Fruit fly (Drosophila melanogaster) whole organism, pupa: ENCODE data around the gene CG46280.

ENCODE experiments used
- CG10348 ChIP-seq: fragments of 200-800 bp; sonication (Bioruptor generic); IDR thresholded peaks from 2 replicates; pipeline ENCODE4 v1.3.6; 2022; ENCODE audit warnings: missing biosample characterization, missing genetic modification characterization
- CG12605 ChIP-seq: fragments of 200-800 bp; sonication (Bioruptor generic); IDR thresholded peaks from 2 replicates; pipeline ENCODE4 v1.3.6; 2022; ENCODE audit warnings: missing biosample characterization, missing genetic modification characterization
- CG13204 ChIP-seq: fragments of 200-800 bp; sonication (Bioruptor generic); optimal IDR thresholded peaks from 2 replicates; lab custom pipeline; 2018; ENCODE audit warnings: missing biosample characterization, mild to moderate bottlenecking, missing genetic modification characterization, moderate library complexity
- CG14655 ChIP-seq: fragments of 200-800 bp; sonication (Bioruptor generic); optimal IDR thresholded peaks from 3 replicates; lab custom pipeline; 2017; ENCODE audit warnings: mild to moderate bottlenecking, missing biosample characterization, missing genetic modification reagents, missing genetic modification characterization
- CG15710 ChIP-seq: fragments of 200-800 bp; sonication (Bioruptor generic); optimal IDR thresholded peaks from 2 replicates; lab custom pipeline; 2018; ENCODE audit warnings: missing biosample characterization, mild to moderate bottlenecking, missing genetic modification characterization, moderate library complexity
- CG17806 ChIP-seq: fragments of 200-800 bp; sonication (Bioruptor generic); optimal IDR thresholded peaks from 2 replicates; lab custom pipeline; 2018; ENCODE audit warnings: missing biosample characterization, mild to moderate bottlenecking, missing genetic modification characterization, moderate library complexity
- CG32121 ChIP-seq: fragments of 200-800 bp; sonication (Bioruptor generic); IDR thresholded peaks from 2 replicates; pipeline ENCODE4 v1.3.6; 2022; ENCODE audit warnings: missing biosample characterization, missing genetic modification characterization
- CG34367 ChIP-seq: fragments of 200-800 bp; sonication (Bioruptor generic); optimal IDR thresholded peaks from 2 replicates; lab custom pipeline; 2018; ENCODE audit warnings: missing biosample characterization, mild to moderate bottlenecking, missing genetic modification characterization
- CG4496 ChIP-seq: fragments of 200-800 bp; sonication (Bioruptor generic); IDR thresholded peaks from 3 replicates; pipeline ENCODE4 v1.3.6; 2022; ENCODE audit warnings: missing biosample characterization, missing genetic modification characterization
- CG8159 ChIP-seq: fragments of 200-800 bp; sonication (Bioruptor generic); optimal IDR thresholded peaks from 3 replicates; lab custom pipeline; 2018; ENCODE audit warnings: missing biosample characterization, mild to moderate bottlenecking, missing genetic modification characterization, moderate library complexity
- CG8301 ChIP-seq: fragments of 200-800 bp; sonication (Bioruptor generic); optimal IDR thresholded peaks from 2 replicates; lab custom pipeline; 2018; ENCODE audit warnings: missing biosample characterization, mild to moderate bottlenecking, missing genetic modification characterization
- CG9948 ChIP-seq: fragments of 200-800 bp; sonication (Bioruptor generic); optimal IDR thresholded peaks from 2 replicates; lab custom pipeline; 2018; ENCODE audit warnings: missing biosample characterization, mild to moderate bottlenecking, missing genetic modification characterization, moderate library complexity
- D1 ChIP-seq: fragments of 200-800 bp; sonication (Bioruptor generic); optimal IDR thresholded peaks from 2 replicates; lab custom pipeline; 2018; ENCODE audit warnings: missing biosample characterization, mild to moderate bottlenecking, missing genetic modification characterization, moderate library complexity
- EcR ChIP-seq: fragments of 200-800 bp; sonication (Bioruptor generic); optimal IDR thresholded peaks from 3 replicates; lab custom pipeline; 2019; ENCODE audit warnings: missing biosample characterization, missing genetic modification characterization, mild to moderate bottlenecking, moderate library complexity, missing genetic modification reagents
- Ets98B ChIP-seq: fragments of 200-800 bp; sonication (Bioruptor generic); IDR thresholded peaks from 2 replicates; pipeline ENCODE4 v1.3.6; 2022; ENCODE audit warnings: missing biosample characterization, missing genetic modification characterization
- Pif1A ChIP-seq: fragments of 200-800 bp; sonication (Bioruptor generic); optimal IDR thresholded peaks from 3 replicates; lab custom pipeline; 2016; ENCODE audit warnings: missing biosample characterization, missing genetic modification characterization
- Pif1B ChIP-seq: fragments of 200-800 bp; sonication (Bioruptor generic); optimal IDR thresholded peaks from 3 replicates; lab custom pipeline; 2016; ENCODE audit warnings: missing biosample characterization, missing genetic modification characterization
- Snoo ChIP-seq: fragments of 200-800 bp; sonication (Bioruptor generic); optimal IDR thresholded peaks from 3 replicates; lab custom pipeline; 2017; ENCODE audit warnings: missing biosample characterization, mild to moderate bottlenecking, missing genetic modification characterization, inconsistent platforms
- fd96Ca ChIP-seq: fragments of 200-800 bp; sonication (Bioruptor generic); IDR thresholded peaks from 3 replicates; pipeline ENCODE4 v1.3.6; 2022; ENCODE audit warnings: missing biosample characterization, missing genetic modification characterization
- gl ChIP-seq: fragments of 200-800 bp; sonication (Bioruptor generic); optimal IDR thresholded peaks from 2 replicates; lab custom pipeline; 2018; ENCODE audit warnings: missing biosample characterization, mild to moderate bottlenecking, missing genetic modification characterization
- rn ChIP-seq: fragments of 200-800 bp; sonication (Bioruptor generic); IDR thresholded peaks from 2 replicates; pipeline ENCODE4 v1.3.6; 2022; ENCODE audit warnings: missing biosample characterization, missing genetic modification characterization

The CG46280 gene

DNA sequence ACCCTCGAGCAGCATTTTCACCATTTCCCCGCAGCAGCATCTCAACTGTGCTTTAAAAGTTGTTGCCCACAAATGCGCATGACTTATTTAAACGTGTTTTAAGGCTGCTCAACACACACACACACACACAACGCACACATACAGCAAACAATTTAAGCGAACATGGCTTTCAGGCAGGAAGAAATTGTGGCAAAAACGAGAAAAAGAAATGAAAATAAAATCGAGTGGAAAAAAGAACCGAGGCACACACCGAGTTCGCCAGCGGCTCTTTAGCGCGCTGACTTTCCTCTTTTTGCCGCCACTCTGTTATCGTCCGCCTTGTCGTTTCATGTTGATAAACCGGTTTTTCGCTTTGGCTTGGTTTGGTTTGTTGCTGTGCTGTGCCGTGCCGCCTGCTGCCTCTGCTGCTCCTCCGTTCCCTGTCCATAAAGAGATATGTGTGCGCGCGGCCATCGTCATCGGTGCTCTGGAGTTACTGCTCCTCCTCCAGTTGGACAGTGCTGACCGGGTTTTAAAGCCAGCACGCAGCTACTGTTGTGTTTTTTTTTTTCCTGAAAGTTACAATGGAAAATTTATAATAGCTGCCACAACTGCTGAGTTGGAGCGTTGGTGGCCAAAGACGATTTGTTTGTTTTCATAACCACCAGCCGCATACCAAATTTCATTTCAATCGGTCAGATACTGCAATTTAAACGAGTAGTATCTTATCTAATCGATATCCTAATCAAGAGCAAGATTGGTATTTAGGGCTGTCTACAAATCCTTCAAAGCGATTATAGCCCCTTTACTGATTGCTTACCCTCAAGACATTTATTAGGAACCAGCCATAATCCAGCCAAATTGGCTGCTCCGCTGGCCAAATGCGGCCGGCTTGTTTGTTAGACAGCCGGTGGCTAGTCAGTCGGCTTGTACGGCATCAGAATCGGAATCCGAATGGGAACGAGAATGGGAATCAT, 14.4 kb downstream of the CG46280 start:
- TF ChIP-seq CG12605, result peak; percentile 47; the same call in 1 of the 2 replicates
- no peak for TF ChIP-seq CG9948 (tag; lab: Kevin White, UChicago)
- TF ChIP-seq fd96Ca (GFP tag; lab: Robert Waterston, UW), result no peak
- TF ChIP-seq Ets98B (GFP tag; lab: Robert Waterston, UW), result 0 out of 2 replicates have a peak, but pooled peaks have one; percentile 17
- TF ChIP-seq CG10348 (GFP tag; lab: Robert Waterston, UW), result no peak
- peak; percentile 85 for TF ChIP-seq EcR (GFP tag; lab: Kevin White, UChicago)
- TF ChIP-seq D1 (tag; lab: Kevin White, UChicago), result no peak
- TF ChIP-seq CG17806 (tag; lab: Kevin White, UChicago), result no peak
- peak; percentile 5 for TF ChIP-seq CG8159 (tag; lab: Kevin White, UChicago)
- TF ChIP-seq CG4496, result peak; percentile 67; the same call in 2 of the 3 replicates
- no peak for TF ChIP-seq Snoo (tag; lab: Kevin White, UChicago)
- TF ChIP-seq CG32121 (GFP tag; lab: Robert Waterston, UW), result peak; percentile 38; the same call in 1 of the 2 replicates
- TF ChIP-seq gl (tag; lab: Kevin White, UChicago), result peak; percentile 71
- TF ChIP-seq CG14655, result peak; percentile 26
- TF ChIP-seq CG8301 (tag; lab: Kevin White, UChicago), result peak; percentile 2
- peak; percentile 94 for TF ChIP-seq CG13204
- no peak for TF ChIP-seq rn (GFP tag; lab: Robert Waterston, UW)
- no peak for TF ChIP-seq Pif1A (GFP tag; lab: Kevin White, UChicago)
- peak; percentile 1 for TF ChIP-seq CG34367 (tag; lab: Kevin White, UChicago)
- TF ChIP-seq, all 21 proteins: peak for 11

dm6 chr3R:13015402-13015801, 15.1 kb downstream of the CG46280 start:
- TF ChIP-seq Ets98B (GFP tag; lab: Robert Waterston, UW), result no peak
- no peak for TF ChIP-seq CG34367 (tag; lab: Kevin White, UChicago)
- no peak for TF ChIP-seq Pif1A (GFP tag; lab: Kevin White, UChicago)
- TF ChIP-seq CG15710 (tag; lab: Kevin White, UChicago), result no peak
- peak; percentile 10; the same call in 1 of the 3 replicates for TF ChIP-seq CG4496
- no peak for TF ChIP-seq rn (GFP tag; lab: Robert Waterston, UW)
- TF ChIP-seq CG12605, result no peak

dm6 chr3R:13014168-13014881, 16.1 kb downstream of the CG46280 start:
- TF ChIP-seq D1 (tag; lab: Kevin White, UChicago) (no peak), CG4496 (peak; percentile 58), CG32121 (GFP tag; lab: Robert Waterston, UW) (peak; percentile 54; the same call in 1 of the 2 replicates), CG9948 (tag; lab: Kevin White, UChicago) (no peak), rn (GFP tag; lab: Robert Waterston, UW) (0 out of 2 replicates have a peak, but pooled peaks have one; percentile 30), gl (tag; lab: Kevin White, UChicago) (no peak), fd96Ca (GFP tag; lab: Robert Waterston, UW) (peak; percentile 48; the same call in 2 of the 3 replicates), Ets98B (GFP tag; lab: Robert Waterston, UW) (peak; percentile 34), CG17806 (tag; lab: Kevin White, UChicago) (no peak), CG12605 (0 out of 2 replicates have a peak, but pooled peaks have one; percentile 9), Snoo (tag; lab: Kevin White, UChicago) (no peak), CG15710 (tag; lab: Kevin White, UChicago) (no peak), Pif1A (GFP tag; lab: Kevin White, UChicago) (no peak), CG8159 (tag; lab: Kevin White, UChicago) (no peak), CG13204 (no peak), Pif1B (GFP tag; lab: Kevin White, UChicago) (no peak), CG10348 (GFP tag; lab: Robert Waterston, UW) (no peak), CG8301 (tag; lab: Kevin White, UChicago) (no peak), CG14655 (peak; percentile 22), CG34367 (tag; lab: Kevin White, UChicago) (no peak), EcR (GFP tag; lab: Kevin White, UChicago) (no peak)

- TF ChIP-seq Ets98B (GFP tag; lab: Robert Waterston, UW), result no peak
- TF ChIP-seq fd96Ca (GFP tag; lab: Robert Waterston, UW), result peak; percentile 32; the same call in 1 of the 3 replicates
- peak; percentile 70 for TF ChIP-seq CG13204
- no peak for TF ChIP-seq Snoo (tag; lab: Kevin White, UChicago)
- TF ChIP-seq CG34367 (tag; lab: Kevin White, UChicago), result no peak
- no peak for TF ChIP-seq Pif1A (GFP tag; lab: Kevin White, UChicago)
- TF ChIP-seq CG8159 (tag; lab: Kevin White, UChicago), result no peak
- TF ChIP-seq CG4496, result 0 out of 3 replicates have a peak, but pooled peaks have one; percentile 16
- TF ChIP-seq CG17806 (tag; lab: Kevin White, UChicago), result no peak
- TF ChIP-seq CG14655, result no peak
- no peak for TF ChIP-seq CG8301 (tag; lab: Kevin White, UChicago)
- no peak for TF ChIP-seq rn (GFP tag; lab: Robert Waterston, UW)
- no peak for TF ChIP-seq CG15710 (tag; lab: Kevin White, UChicago)
- 0 out of 2 replicates have a peak, but pooled peaks have one; percentile 14 for TF ChIP-seq CG32121 (GFP tag; lab: Robert Waterston, UW)
- TF ChIP-seq gl (tag; lab: Kevin White, UChicago), result no peak
- no peak for TF ChIP-seq CG10348 (GFP tag; lab: Robert Waterston, UW)
- no peak for TF ChIP-seq Pif1B (GFP tag; lab: Kevin White, UChicago)
- no peak for TF ChIP-seq EcR (GFP tag; lab: Kevin White, UChicago)
- TF ChIP-seq D1 (tag; lab: Kevin White, UChicago), result no peak
- TF ChIP-seq CG9948 (tag; lab: Kevin White, UChicago), result no peak
- TF ChIP-seq CG12605, result peak; percentile 18; the same call in 1 of the 2 replicates
Measured at dm6 chr3R:13012990-13013389, 17.5 kb downstream of the CG46280 start.
